Fruit fly (Drosophila melanogaster): Measurements from ENCODE around the gene CG6168.

DNA sequence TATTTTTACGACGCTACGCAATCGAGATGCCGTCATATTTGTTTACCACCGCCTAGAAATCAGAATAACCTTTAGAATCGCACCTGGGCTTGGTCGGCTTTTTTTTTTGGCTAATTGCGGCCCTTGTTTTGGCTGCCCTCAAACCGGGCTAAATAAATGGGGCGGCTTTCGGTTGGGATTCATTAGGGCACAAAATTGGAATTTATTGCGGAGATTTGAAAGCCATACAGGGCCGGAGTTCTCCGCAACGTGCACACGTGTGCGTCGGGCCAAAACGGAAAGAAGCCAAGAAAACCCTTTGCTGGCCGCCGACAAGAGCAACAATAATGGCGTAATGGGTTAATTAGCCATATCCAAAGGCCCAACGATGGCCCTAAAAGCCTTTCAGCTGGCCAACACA lies 16.2 kb downstream of the CG6168 start:
- TF ChIP-seq CTCF (optimal IDR thresholded peaks at IDR 0.05) (no peak), CG8478 (optimal IDR thresholded peaks at IDR 0.05) (no peak)

All from S2 (cell line).